Fruit fly (Drosophila melanogaster) whole organism, embryonic: Measurements from ENCODE around the gene CkIIalpha-i3.
A peak's percentile ranks its signal among the peaks of the same experiment; 100 is the strongest.

Experiments
- B-H1 ChIP-seq: fragments of 200-800 bp; sonication (Bioruptor generic); IDR thresholded peaks from 3 replicates; pipeline ENCODE4 v1.3.6; 2022; ENCODE audit warnings: missing biosample characterization, missing genetic modification characterization
- CG10209 ChIP-seq: fragments of 200-800 bp; sonication (Bioruptor generic); optimal IDR thresholded peaks from 3 replicates; lab custom pipeline; 2017; ENCODE audit warnings: missing biosample characterization, mild to moderate bottlenecking, missing genetic modification characterization, missing genetic modification reagents
- CG10274 ChIP-seq: fragments of 200-800 bp; sonication (Bioruptor generic); optimal IDR thresholded peaks from 3 replicates; lab custom pipeline; 2017; ENCODE audit warnings: missing biosample characterization, mild to moderate bottlenecking, missing genetic modification characterization
- CG10366 ChIP-seq: fragments of 200-800 bp; sonication (Bioruptor generic); IDR thresholded peaks from 2 replicates; pipeline ENCODE4 v1.3.6; 2022; ENCODE audit warnings: missing biosample characterization, missing genetic modification characterization
- CG12299 ChIP-seq: fragments of 200-800 bp; sonication (Bioruptor generic); optimal IDR thresholded peaks from 2 replicates; lab custom pipeline; 2018; ENCODE audit warnings: missing biosample characterization, mild to moderate bottlenecking, missing genetic modification characterization
- CG1233 ChIP-seq: fragments of 200-800 bp; sonication (Bioruptor generic); optimal IDR thresholded peaks from 4 replicates; lab custom pipeline; 2018; ENCODE audit warnings: missing biosample characterization, mild to moderate bottlenecking, missing genetic modification characterization
- CG12942 ChIP-seq: fragments of 200-800 bp; sonication (Bioruptor generic); optimal IDR thresholded peaks from 3 replicates; lab custom pipeline; 2016; ENCODE audit warnings: missing biosample characterization, missing genetic modification characterization
- CG13424 ChIP-seq: fragments of 200-800 bp; sonication (Bioruptor generic); optimal IDR thresholded peaks from 2 replicates; lab custom pipeline; 2019; ENCODE audit warnings: missing biosample characterization, mild to moderate bottlenecking, missing genetic modification characterization, moderate library complexity
- CG15601 ChIP-seq: fragments of 200-800 bp; sonication (Bioruptor generic); optimal IDR thresholded peaks from 3 replicates; lab custom pipeline; 2019; ENCODE audit warnings: missing biosample characterization, mild to moderate bottlenecking, missing genetic modification characterization, moderate library complexity
- CG1602 ChIP-seq: fragments of 200-800 bp; sonication (Bioruptor generic); optimal IDR thresholded peaks from 3 replicates; lab custom pipeline; 2016; ENCODE audit warnings: missing biosample characterization, missing genetic modification characterization
- CG17328 ChIP-seq: fragments of 200-800 bp; sonication (Bioruptor generic); IDR thresholded peaks from 2 replicates; pipeline ENCODE4 v1.3.6; 2022; ENCODE audit warnings: missing biosample characterization, missing genetic modification characterization
- CG17802 ChIP-seq: fragments of 200-800 bp; sonication (Bioruptor generic); optimal IDR thresholded peaks from 2 replicates; lab custom pipeline; 2018; ENCODE audit warnings: missing biosample characterization, mild to moderate bottlenecking, missing genetic modification characterization, moderate library complexity
- CG1792 ChIP-seq: fragments of 200-800 bp; sonication (Bioruptor generic); optimal IDR thresholded peaks from 2 replicates; lab custom pipeline; 2016; ENCODE audit warnings: missing biosample characterization, missing genetic modification characterization
- CG18599 ChIP-seq: fragments of 200-800 bp; sonication (Bioruptor generic); optimal IDR thresholded peaks from 3 replicates; lab custom pipeline; 2017; ENCODE audit warnings: missing biosample characterization, missing genetic modification characterization, mild to moderate bottlenecking, moderate library complexity, missing genetic modification reagents
- CG30431 ChIP-seq: fragments of 200-800 bp; sonication (Bioruptor generic); optimal IDR thresholded peaks from 2 replicates; lab custom pipeline; 2017; ENCODE audit warnings: missing biosample characterization, missing genetic modification characterization
- CG9215 ChIP-seq: fragments of 200-800 bp; sonication (Bioruptor generic); IDR thresholded peaks from 2 replicates; pipeline ENCODE4 v1.3.6; 2022; ENCODE audit warnings: missing biosample characterization, missing genetic modification characterization
- CG9727 ChIP-seq: fragments of 200-800 bp; sonication (Bioruptor generic); optimal IDR thresholded peaks from 3 replicates; lab custom pipeline; 2017; ENCODE audit warnings: missing biosample characterization, mild to moderate bottlenecking, missing genetic modification characterization
- CkIIα-i1 ChIP-seq: fragments of 200-800 bp; sonication (Bioruptor generic); IDR thresholded peaks from 2 replicates; pipeline ENCODE4 v1.3.6; 2022; ENCODE audit warnings: missing biosample characterization, missing genetic modification characterization
- D19A ChIP-seq: fragments of 200-800 bp; optimal IDR thresholded peaks from 3 replicates; lab custom pipeline; 2019; ENCODE audit warnings: missing biosample characterization, mild to moderate bottlenecking, missing genetic modification characterization, moderate library complexity
- Dad ChIP-seq: fragments of 200-800 bp; sonication (Bioruptor generic); optimal IDR thresholded peaks from 3 replicates; lab custom pipeline; 2016; ENCODE audit warnings: missing biosample characterization, missing genetic modification characterization
- Dref ChIP-seq: fragments of 200-800 bp; sonication (Bioruptor generic); IDR thresholded peaks from 2 replicates; pipeline ENCODE4 v1.3.6; 2022; ENCODE audit warnings: missing biosample characterization, missing genetic modification characterization
- Nf-YB ChIP-seq: fragments of 200-800 bp; sonication (Bioruptor generic); optimal IDR thresholded peaks from 3 replicates; lab custom pipeline; 2019; ENCODE audit warnings: missing biosample characterization, mild to moderate bottlenecking, missing genetic modification characterization, moderate library complexity
- Nf-YC ChIP-seq: fragments of 200-800 bp; optimal IDR thresholded peaks from 3 replicates; lab custom pipeline; 2019; ENCODE audit warnings: missing biosample characterization, mild to moderate bottlenecking, missing genetic modification characterization, moderate library complexity
- PHDP ChIP-seq: fragments of 200-800 bp; sonication (Bioruptor generic); optimal IDR thresholded peaks from 3 replicates; lab custom pipeline; 2018; ENCODE audit warnings: missing biosample characterization, mild to moderate bottlenecking, missing genetic modification characterization, moderate library complexity
- Rfx ChIP-seq: fragments of 200-800 bp; sonication (Bioruptor generic); IDR thresholded peaks from 2 replicates; pipeline ENCODE4 v1.3.6; 2022; ENCODE audit warnings: missing biosample characterization, missing genetic modification characterization
- Ssrp ChIP-seq: fragments of 200-800 bp; sonication (Bioruptor generic); optimal IDR thresholded peaks from 2 replicates; lab custom pipeline; 2018; ENCODE audit warnings: missing biosample characterization, mild to moderate bottlenecking, missing genetic modification characterization, moderate library complexity
- Xrp1 ChIP-seq: fragments of 200-800 bp; sonication (Bioruptor generic); IDR thresholded peaks from 2 replicates; pipeline ENCODE4 v1.3.6; 2022; ENCODE audit warnings: missing biosample characterization, missing genetic modification characterization
- ara ChIP-seq: fragments of 200-800 bp; sonication (Bioruptor generic); IDR thresholded peaks from 2 replicates; pipeline ENCODE4 v1.3.6; 2022; ENCODE audit warnings: missing biosample characterization, missing genetic modification characterization
- cad ChIP-seq: fragments of >200 bp; optimal IDR thresholded peaks from 2 replicates; lab custom pipeline; 2017; ENCODE audit warnings: missing biosample characterization, missing genetic modification characterization
- esg ChIP-seq: fragments of 200-800 bp; sonication (Bioruptor generic); conservative IDR thresholded peaks from 2 replicates; pipeline ENCODE4 v1.3.6; 2022; ENCODE audit warnings: missing biosample characterization, missing genetic modification characterization
- exex ChIP-seq: fragments of 200-800 bp; sonication (Bioruptor generic); optimal IDR thresholded peaks from 4 replicates; lab custom pipeline; 2018; ENCODE audit warnings: missing biosample characterization, mild to moderate bottlenecking, missing genetic modification characterization, moderate library complexity
- eyg ChIP-seq: fragments of 200-800 bp; sonication (Bioruptor generic); optimal IDR thresholded peaks from 3 replicates; lab custom pipeline; 2016; ENCODE audit warnings: missing biosample characterization, missing genetic modification characterization
- fd3F ChIP-seq: fragments of 200-800 bp; sonication (Bioruptor generic); optimal IDR thresholded peaks from 2 replicates; lab custom pipeline; 2018; ENCODE audit warnings: missing biosample characterization, mild to moderate bottlenecking, missing genetic modification characterization, moderate library complexity
- fu2 ChIP-seq: fragments of 200-800 bp; sonication (Bioruptor generic); optimal IDR thresholded peaks from 2 replicates; lab custom pipeline; 2016; ENCODE audit warnings: missing biosample characterization, missing genetic modification characterization
- gcm ChIP-seq: fragments of 200-800 bp; sonication (Bioruptor generic); optimal IDR thresholded peaks from 2 replicates; lab custom pipeline; 2019; ENCODE audit warnings: missing biosample characterization, mild to moderate bottlenecking, missing genetic modification characterization, moderate library complexity
- gcm2 ChIP-seq: fragments of 200-800 bp; sonication (Bioruptor generic); optimal IDR thresholded peaks from 2 replicates; lab custom pipeline; 2016; ENCODE audit warnings: missing biosample characterization, missing genetic modification characterization
- grau ChIP-seq: fragments of 200-800 bp; optimal IDR thresholded peaks from 3 replicates; lab custom pipeline; 2019; ENCODE audit warnings: missing biosample characterization, mild to moderate bottlenecking, missing genetic modification characterization, moderate library complexity
- gsb ChIP-seq: fragments of 200-800 bp; sonication (Bioruptor generic); IDR thresholded peaks from 2 replicates; pipeline ENCODE4 v1.3.6; 2022; ENCODE audit warnings: missing biosample characterization, missing genetic modification characterization
- h ChIP-seq: fragments of >200 bp; optimal IDR thresholded peaks from 2 replicates; lab custom pipeline; 2017
- lbe ChIP-seq: fragments of 200-800 bp; sonication (Bioruptor generic); optimal IDR thresholded peaks from 2 replicates; lab custom pipeline; 2016; ENCODE audit warnings: missing biosample characterization, mild to moderate bottlenecking, missing genetic modification characterization
- lola ChIP-seq, 3 experiments: fragments of >200 bp in 2 of 3; fragments of 200-800 bp in 1 of 3; sonication (Bioruptor generic) in 1 of 3; optimal IDR thresholded peaks; 2 replicates each; lab custom pipeline; 2017 to 2019; ENCODE audit warnings: missing biosample characterization in 3 of 3, missing genetic modification characterization in 3 of 3, mild to moderate bottlenecking in 1 of 3, moderate library complexity in 1 of 3
- nmo ChIP-seq: fragments of 200-800 bp; sonication (Bioruptor generic); optimal IDR thresholded peaks from 2 replicates; lab custom pipeline; 2018; ENCODE audit warnings: missing biosample characterization, mild to moderate bottlenecking, missing genetic modification characterization, moderate library complexity
- otp ChIP-seq: fragments of 200-800 bp; sonication (Bioruptor generic); IDR thresholded peaks from 3 replicates; pipeline ENCODE4, ENCODE4 v1.3.6; 2022; ENCODE audit warnings: missing biosample characterization, missing genetic modification characterization
- pita ChIP-seq: fragments of 200-800 bp; sonication (Bioruptor generic); optimal IDR thresholded peaks from 2 replicates; lab custom pipeline; 2017; ENCODE audit warnings: missing biosample characterization, mild to moderate bottlenecking, missing genetic modification characterization
- row ChIP-seq: fragments of 200-800 bp; sonication (Bioruptor generic); IDR thresholded peaks from 3 replicates; pipeline ENCODE4 v1.3.6; 2022; ENCODE audit warnings: missing biosample characterization, missing genetic modification characterization
- sim ChIP-seq: fragments of 200-800 bp; sonication (Bioruptor generic); IDR thresholded peaks from 2 replicates; pipeline ENCODE4 v1.3.6; 2022; ENCODE audit warnings: missing biosample characterization, missing genetic modification characterization
- slbo ChIP-seq: fragments of 200-800 bp; sonication (Bioruptor generic); IDR thresholded peaks from 2 replicates; pipeline ENCODE4 v1.3.6; 2022; ENCODE audit warnings: missing biosample characterization, missing genetic modification characterization
- slp2 ChIP-seq: fragments of 200-800 bp; sonication (Bioruptor generic); optimal IDR thresholded peaks from 2 replicates; lab custom pipeline; 2016; ENCODE audit warnings: missing biosample characterization, missing genetic modification characterization
- trem ChIP-seq: fragments of 200-800 bp; optimal IDR thresholded peaks from 3 replicates; lab custom pipeline; 2019; ENCODE audit warnings: missing biosample characterization, mild to moderate bottlenecking, missing genetic modification characterization, moderate library complexity
- tx ChIP-seq: fragments of 200-800 bp; sonication (Bioruptor generic); optimal IDR thresholded peaks from 2 replicates; lab custom pipeline; 2016; ENCODE audit warnings: missing biosample characterization, missing genetic modification characterization
- vvl ChIP-seq: fragments of 200-800 bp; sonication (Bioruptor generic); IDR thresholded peaks from 2 replicates; pipeline ENCODE4 v1.3.6; 2022; ENCODE audit warnings: missing biosample characterization, missing genetic modification characterization
- yki ChIP-seq: fragments of >200 bp; optimal IDR thresholded peaks from 3 replicates; lab custom pipeline; 2018
- zfh2 ChIP-seq: fragments of 200-800 bp; sonication (Bioruptor generic); optimal IDR thresholded peaks from 2 replicates; lab custom pipeline; 2016; ENCODE audit warnings: missing biosample characterization, missing genetic modification characterization

CkIIalpha-i3 gene

DNA sequence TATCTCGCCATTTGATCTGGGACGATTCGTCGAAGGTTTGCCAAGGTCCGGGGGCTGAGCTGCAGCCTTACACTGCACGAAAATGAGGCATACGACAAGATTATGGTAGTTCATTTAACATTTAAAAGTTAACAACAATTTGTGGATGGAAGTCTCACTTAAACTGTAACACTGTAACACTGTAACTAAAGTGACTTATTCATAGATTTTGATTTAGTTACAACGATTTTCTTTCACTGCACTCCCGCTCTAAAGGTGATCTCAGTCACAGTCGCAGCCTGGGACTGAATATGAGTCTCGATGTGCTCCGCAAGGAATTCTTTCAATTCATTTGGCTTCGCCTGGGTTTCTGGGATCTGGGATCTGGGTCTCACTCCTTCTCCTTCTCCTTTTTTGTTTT, 49.8 kb upstream of the CkIIalpha-i3 start (continued):
- TF ChIP-seq slp2 (GFP tag; lab: Kevin White, UChicago) (no peak), CG9727 (GFP tag; lab: Kevin White, UChicago) (peak; percentile 65), yki (lab: Kevin White, UChicago) (no peak), exex (no peak), zfh2 (GFP tag; lab: Kevin White, UChicago) (no peak), gcm2 (GFP tag; lab: Kevin White, UChicago) (no peak), CG10209 (GFP tag; lab: Kevin White, UChicago) (peak; percentile 11), CkIIα-i1 (GFP tag; lab: Robert Waterston, UW) (no peak), Ssrp (tag; lab: Kevin White, UChicago) (no peak), CG12299 (tag; lab: Kevin White, UChicago) (no peak), CG1233 (GFP tag; lab: Kevin White, UChicago) (peak; percentile 20), tx (GFP tag; lab: Kevin White, UChicago) (no peak), CG10274 (no peak), lbe (GFP tag; lab: Kevin White, UChicago) (peak; percentile 86), CG12942 (no peak), CG10366 (GFP tag; lab: Robert Waterston, UW) (no peak), h (lab: Kevin White, UChicago) (no peak), fu2 (GFP tag; lab: Kevin White, UChicago) (no peak), gsb (no peak), CG1792 (GFP tag; lab: Kevin White, UChicago) (peak; percentile 11), sim (0 out of 2 replicates have a peak, but pooled peaks have one; percentile 29), ara (GFP tag; lab: Robert Waterston, UW) (peak; percentile 57; the same call in 1 of the 2 replicates), Rfx (GFP tag; lab: Robert Waterston, UW) (no peak), CG15601 (no peak), B-H1 (GFP tag; lab: Robert Waterston, UW) (no peak), eyg (GFP tag; lab: Kevin White, UChicago) (no peak), CG13424 (tag; lab: Kevin White, UChicago) (no peak), pita (GFP tag; lab: Kevin White, UChicago) (no peak), row (GFP tag; lab: Robert Waterston, UW) (0 out of 3 replicates have a peak, but pooled peaks have one; percentile 25), trem (peak; percentile 42), esg (GFP tag; lab: Robert Waterston, UW) (no peak), cad (GFP tag; lab: Kevin White, UChicago) (no peak), slbo (GFP tag; lab: Robert Waterston, UW) (no peak), D19A (tag; lab: Kevin White, UChicago) (peak; percentile 17), CG18599 (GFP tag; lab: Kevin White, UChicago) (no peak), Dref (GFP tag; lab: Robert Waterston, UW) (no peak), Nf-YC (no peak), vvl (GFP tag; lab: Robert Waterston, UW) (no peak), CG17802 (tag; lab: Kevin White, UChicago) (no peak), grau (tag; lab: Kevin White, UChicago) (peak; percentile 11), gcm (GFP tag; lab: Kevin White, UChicago) (no peak), CG9215 (GFP tag; lab: Robert Waterston, UW) (no peak), fd3F (GFP tag; lab: Kevin White, UChicago) (no peak), lola (GFP tag; optimal IDR thresholded peaks at IDR 0.05; lab: Kevin White, UChicago) (peak in 1 of 3 experiments; percentile 63), Nf-YB (GFP tag; lab: Kevin White, UChicago) (no peak), CG17328 (GFP tag; lab: Robert Waterston, UW) (0 out of 2 replicates have a peak, but pooled peaks have one; percentile 25), PHDP (tag; lab: Kevin White, UChicago) (no peak), otp (GFP tag; lab: Robert Waterston, UW) (no peak), CG1602 (no peak), CG30431 (GFP tag; lab: Kevin White, UChicago) (peak; percentile 31), nmo (GFP tag; lab: Kevin White, UChicago) (peak; percentile 15), Xrp1 (peak; percentile 69), Dad (GFP tag; lab: Kevin White, UChicago) (no peak)
